Worm (Caenorhabditis elegans) whole organism, midembryonic: ENCODE data around the gene fbxb-25.
"Not testable (repeated sequence)": the region's sequence is repeated elsewhere in the genome, so short reads cannot be mapped to it uniquely, and the experiment has no call there.

Experiments used
- T22C8.4 ChIP-seq: fragments of 200-800 bp; sonication (Bioruptor generic); IDR thresholded peaks from 2 replicates; pipeline ENCODE4 v1.3.6; 2022; ENCODE audit warnings: missing genetic modification characterization, missing compliant biosample characterization
- cog-1 ChIP-seq: sonication (generic microtip); optimal IDR thresholded peaks from 2 replicates; lab custom pipeline; 2016; ENCODE audit warnings: missing genetic modification characterization, missing compliant biosample characterization
- flt-1 ChIP-seq: fragments of 200-800 bp; sonication (Bioruptor generic); IDR thresholded peaks from 2 replicates; pipeline ENCODE4 v1.3.6; 2022; ENCODE audit warnings: missing genetic modification characterization, missing compliant biosample characterization
- klf-2 ChIP-seq: fragments of 200-800 bp; sonication (Bioruptor generic); conservative IDR thresholded peaks from 2 replicates; pipeline ENCODE4 v1.3.6; 2022; ENCODE audit warnings: missing genetic modification reagents, missing genetic modification characterization, missing compliant biosample characterization
- med-1 ChIP-seq: sonication (generic microtip); optimal IDR thresholded peaks from 2 replicates; lab custom pipeline; 2017; ENCODE audit warnings: missing genetic modification characterization, mild to moderate bottlenecking, missing compliant biosample characterization, antibody characterized with exemption, missing genetic modification reagents; ENCODE audit not compliant: insufficient read depth
- ref-1 ChIP-seq: fragments of 200-800 bp; sonication (Bioruptor generic); conservative IDR thresholded peaks from 2 replicates; pipeline ENCODE4 v1.3.6; 2022; ENCODE audit warnings: missing genetic modification reagents, missing genetic modification characterization, missing compliant biosample characterization
- tab-1 ChIP-seq: fragments of 200-800 bp; sonication (Bioruptor generic); IDR thresholded peaks from 2 replicates; pipeline ENCODE4 v1.3.6; 2022; ENCODE audit warnings: missing genetic modification characterization, missing compliant biosample characterization
- ztf-23 ChIP-seq: fragments of 200-800 bp; sonication (Bioruptor generic); IDR thresholded peaks from 2 replicates; pipeline ENCODE4 v1.3.6; 2022; ENCODE audit warnings: missing genetic modification reagents, missing genetic modification characterization, missing compliant biosample characterization
- ztf-29 ChIP-seq: fragments of 200-800 bp; sonication (Bioruptor generic); IDR thresholded peaks from 2 replicates; pipeline ENCODE4 v1.3.6; 2022; ENCODE audit warnings: missing genetic modification reagents, missing genetic modification characterization, missing compliant biosample characterization

fbxb-25 gene

ce11 chrII:1683742-1684141, at the start of gene fbxb-25:
Gene fbxb-25, plus strand, starts transcription at chrII:1684042.
- TF ChIP-seq ztf-29 (GFP tag; lab: Robert Waterston, UW) (no peak), tab-1 (GFP tag; lab: Robert Waterston, UW) (no peak), cog-1 (tag; lab: Kevin White, UChicago) (no peak), ztf-23 (no peak), klf-2 (no peak), med-1 (no peak), flt-1 (GFP tag; lab: Robert Waterston, UW) (no peak), T22C8.4 (GFP tag; lab: Robert Waterston, UW) (no peak), ref-1 (GFP tag; lab: Robert Waterston, UW) (no peak)

DNA sequence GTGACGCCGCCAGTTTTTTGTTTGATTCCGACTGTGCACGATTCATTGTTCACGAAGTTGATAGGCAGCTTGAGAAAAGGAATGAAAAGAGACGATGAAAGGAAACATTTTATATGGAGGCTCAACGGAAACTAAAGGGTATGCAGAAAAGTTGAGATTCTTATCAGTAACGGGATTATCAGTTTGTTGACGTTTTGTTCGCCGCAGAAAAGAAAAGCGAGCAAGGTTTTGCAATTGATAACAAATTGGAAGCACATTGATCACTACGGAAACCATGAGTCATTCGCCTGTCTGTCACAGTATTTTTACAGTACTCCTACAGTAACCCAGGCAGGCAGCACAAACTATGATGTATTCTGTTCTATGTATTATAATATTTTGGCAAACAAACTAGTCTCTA, 47.9 kb upstream of the fbxb-25 start:
- TF ChIP-seq ref-1 (GFP tag; lab: Robert Waterston, UW): no peak
- no peak for TF ChIP-seq med-1
- TF ChIP-seq ztf-23: no peak
- TF ChIP-seq T22C8.4 (GFP tag; lab: Robert Waterston, UW): no peak
- no peak for TF ChIP-seq flt-1 (GFP tag; lab: Robert Waterston, UW)
- no peak for TF ChIP-seq tab-1 (GFP tag; lab: Robert Waterston, UW)
- no peak for TF ChIP-seq klf-2
- TF ChIP-seq ztf-29 (GFP tag; lab: Robert Waterston, UW): no peak
- TF ChIP-seq cog-1 (tag; lab: Kevin White, UChicago): no peak

DNA sequence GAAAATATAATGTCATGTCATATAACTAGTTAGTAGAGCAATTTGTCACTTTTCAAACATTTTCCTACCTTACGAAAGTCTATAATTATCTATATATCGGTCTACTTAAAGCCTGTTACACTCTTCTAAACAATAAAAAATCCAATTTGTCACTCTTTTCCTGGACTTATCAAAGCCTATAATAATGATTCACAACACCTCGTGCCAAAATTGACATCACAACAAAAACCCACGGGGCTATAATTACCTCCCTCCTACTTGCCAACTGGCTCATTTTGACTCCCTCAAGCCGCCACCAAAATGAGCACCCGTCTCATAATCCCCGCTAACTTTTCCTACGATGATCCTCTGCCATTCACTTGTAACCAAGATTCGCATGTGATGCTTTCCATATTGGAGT, 47.5 kb upstream of the fbxb-25 start, which contains the start of gene srg-20:
Gene srg-20, plus strand, starts transcription at position 301 of the 400 bp plus-strand sequence.
- not testable (repeated sequence) for TF ChIP-seq tab-1 (GFP tag; lab: Robert Waterston, UW); klf-2; med-1

DNA sequence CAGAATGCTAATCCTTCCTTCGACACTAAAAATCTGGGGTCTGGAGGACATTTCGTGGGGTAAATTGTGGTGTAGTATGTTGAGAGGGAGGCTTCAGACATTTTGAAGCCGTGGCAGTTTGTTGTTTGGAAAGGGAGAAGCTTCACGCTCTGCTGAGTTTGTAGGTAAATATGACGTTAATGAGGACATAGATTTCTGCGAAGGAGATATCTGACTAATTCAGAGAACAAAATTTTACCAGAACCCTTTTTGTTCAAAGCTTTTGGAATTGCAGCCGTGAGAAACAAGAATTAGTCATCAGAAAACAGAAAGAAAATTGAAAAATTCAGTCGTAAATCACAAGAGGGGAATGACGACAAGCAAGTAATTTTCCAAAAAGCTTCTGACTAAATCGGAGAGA, 43.3 kb upstream of the fbxb-25 start, which contains the start of gene srh-72:
Gene srh-72, minus strand, starts transcription at position 101 of the 400 bp plus-strand sequence.
- no peak for TF ChIP-seq cog-1 (tag; lab: Kevin White, UChicago)
- no peak for TF ChIP-seq flt-1 (GFP tag; lab: Robert Waterston, UW)
- no peak for TF ChIP-seq ztf-23
- TF ChIP-seq T22C8.4 (GFP tag; lab: Robert Waterston, UW): no peak

DNA sequence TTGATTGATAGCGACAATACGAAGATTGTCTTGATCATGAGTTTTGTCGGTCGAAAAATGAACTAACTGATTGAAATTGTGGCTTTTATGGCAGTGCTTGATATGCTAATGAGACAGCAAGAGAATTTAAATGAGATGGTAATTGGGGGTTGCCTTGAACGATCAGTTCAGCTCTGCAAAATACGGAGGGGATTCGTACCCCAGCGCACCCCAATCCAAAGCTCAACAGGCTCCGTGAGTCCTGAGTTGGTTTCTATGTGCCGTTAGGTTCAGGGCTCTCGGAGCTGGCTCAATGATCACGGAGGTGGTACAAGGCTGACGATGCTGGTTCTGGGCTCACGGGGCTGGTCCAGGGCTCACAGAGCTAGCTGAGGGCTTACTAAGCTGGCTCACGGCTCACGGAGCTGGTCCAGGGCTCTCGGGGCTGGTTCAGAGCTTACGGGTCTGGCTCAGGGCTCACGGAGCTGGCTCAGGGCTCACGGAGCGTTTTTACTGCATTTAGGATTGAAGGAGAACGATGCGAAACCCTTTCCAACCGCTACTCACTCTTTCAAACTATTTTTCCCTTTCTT, 39.0 kb upstream of the fbxb-25 start, which contains the start of gene ZC204.6:
Gene ZC204.6, minus strand, starts transcription at position 51 of the 572 bp plus-strand sequence.
- TF ChIP-seq tab-1 (GFP tag; lab: Robert Waterston, UW): no peak
- no peak for TF ChIP-seq ref-1 (GFP tag; lab: Robert Waterston, UW)
- TF ChIP-seq ztf-29 (GFP tag; lab: Robert Waterston, UW): no peak
- no peak for TF ChIP-seq flt-1 (GFP tag; lab: Robert Waterston, UW)
- TF ChIP-seq klf-2: no peak
- TF ChIP-seq med-1: no peak
- no peak for TF ChIP-seq ztf-23
- no peak for TF ChIP-seq cog-1 (tag; lab: Kevin White, UChicago)
- TF ChIP-seq T22C8.4 (GFP tag; lab: Robert Waterston, UW): no peak

DNA sequence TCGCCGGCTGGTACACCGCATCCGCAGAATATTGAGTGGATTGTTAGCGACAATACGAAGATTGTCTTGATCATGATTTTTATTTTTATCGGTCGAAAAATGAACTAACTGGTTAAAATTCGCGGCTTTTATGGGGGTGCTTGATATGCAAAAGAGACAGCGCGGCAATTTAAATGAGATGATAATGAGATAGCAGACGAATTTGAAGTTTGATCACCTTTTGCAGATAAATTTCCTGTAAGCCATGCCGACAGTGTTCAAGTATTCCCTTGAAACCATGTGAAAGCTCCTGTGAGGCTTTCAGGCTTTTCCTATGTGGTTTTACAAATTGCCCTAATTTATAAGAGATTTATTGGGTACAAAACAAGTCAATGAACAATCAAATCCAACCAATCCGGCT, 37.6 kb upstream of the fbxb-25 start, which contains the start of gene ZC204.17:
Gene ZC204.17, minus strand, starts transcription at position 101 of the 400 bp plus-strand sequence.
- TF ChIP-seq flt-1 (GFP tag; lab: Robert Waterston, UW) (no peak), ref-1 (GFP tag; lab: Robert Waterston, UW) (no peak)

DNA sequence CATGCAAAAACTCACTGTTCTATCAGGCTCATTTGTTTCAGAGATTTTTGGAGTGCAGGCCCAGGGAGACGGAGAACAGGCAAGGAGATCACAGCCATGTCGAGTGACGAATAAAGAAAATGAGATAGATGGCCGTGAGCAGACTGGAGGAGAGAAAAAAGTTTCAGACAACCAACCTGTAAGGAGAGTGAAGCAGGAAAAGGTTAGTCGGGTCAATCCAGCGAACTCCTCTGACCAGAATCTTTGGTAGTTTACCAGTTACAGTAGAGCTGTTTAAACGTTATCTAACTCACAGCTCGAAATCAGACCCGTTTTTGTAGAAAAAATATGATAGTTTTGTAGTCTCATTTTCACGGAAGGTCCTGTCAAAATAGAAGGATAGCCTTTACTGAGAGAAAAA, 35.1 kb upstream of the fbxb-25 start, which contains the start of gene fbxb-21:
Gene fbxb-21, minus strand, starts transcription at position 101 of the 400 bp plus-strand sequence.
- TF ChIP-seq ztf-23 (no peak), med-1 (no peak), flt-1 (GFP tag; lab: Robert Waterston, UW) (no peak), T22C8.4 (GFP tag; lab: Robert Waterston, UW) (no peak), klf-2 (no peak), ref-1 (GFP tag; lab: Robert Waterston, UW) (no peak), tab-1 (GFP tag; lab: Robert Waterston, UW) (no peak)

- TF ChIP-seq med-1 (no peak), ztf-23 (no peak), tab-1 (GFP tag; lab: Robert Waterston, UW) (no peak), klf-2 (no peak), cog-1 (tag; lab: Kevin White, UChicago) (no peak), T22C8.4 (GFP tag; lab: Robert Waterston, UW) (no peak), ref-1 (GFP tag; lab: Robert Waterston, UW) (no peak)
Observed at ce11 chrII:1650502-1650901, 33.3 kb upstream of the fbxb-25 start, which contains the start of gene fbxb-20. Gene fbxb-20, minus strand, starts transcription at chrII:1650602.

DNA sequence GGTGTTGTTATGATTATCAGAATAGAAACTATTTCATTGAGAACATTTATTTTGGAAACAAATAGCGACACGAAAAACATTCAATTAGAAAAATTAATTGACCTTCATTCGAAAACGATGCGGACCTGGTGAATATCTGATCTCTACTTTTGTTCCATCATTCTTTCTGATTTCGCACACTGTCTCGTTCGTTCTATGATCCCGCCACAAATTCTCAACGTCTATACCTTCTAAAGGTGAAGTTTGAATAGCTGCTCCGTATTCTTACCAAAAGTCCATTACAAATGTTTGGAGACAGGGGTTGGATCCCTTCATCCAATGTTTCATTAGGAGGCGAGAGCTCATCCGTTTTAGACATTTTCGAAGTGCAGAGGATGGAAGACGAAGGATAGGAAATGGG, 32.0 kb upstream of the fbxb-25 start, which contains the start of gene fbxb-16:
Gene fbxb-16, minus strand, starts transcription at position 101 of the 400 bp plus-strand sequence.
- TF ChIP-seq ztf-29 (GFP tag; lab: Robert Waterston, UW) (no peak), klf-2 (no peak), tab-1 (GFP tag; lab: Robert Waterston, UW) (no peak), cog-1 (tag; lab: Kevin White, UChicago) (no peak), flt-1 (GFP tag; lab: Robert Waterston, UW) (no peak), med-1 (no peak), ref-1 (GFP tag; lab: Robert Waterston, UW) (no peak), ztf-23 (no peak), T22C8.4 (GFP tag; lab: Robert Waterston, UW) (no peak)

- no peak for TF ChIP-seq ztf-23
- no peak for TF ChIP-seq flt-1 (GFP tag; lab: Robert Waterston, UW)
- TF ChIP-seq ztf-29 (GFP tag; lab: Robert Waterston, UW): no peak
- TF ChIP-seq med-1: no peak
- no peak for TF ChIP-seq klf-2
- no peak for TF ChIP-seq tab-1 (GFP tag; lab: Robert Waterston, UW)
- TF ChIP-seq cog-1 (tag; lab: Kevin White, UChicago): no peak
- no peak for TF ChIP-seq T22C8.4 (GFP tag; lab: Robert Waterston, UW)
- no peak for TF ChIP-seq ref-1 (GFP tag; lab: Robert Waterston, UW)
Observed at ce11 chrII:1653397-1653796, 30.4 kb upstream of the fbxb-25 start, which contains the start of gene fbxb-15. Gene fbxb-15, minus strand, starts transcription at chrII:1653497.
